Fruit fly (Drosophila melanogaster) whole organism, embryonic: Measurements from ENCODE around the gene CG44088.

Experiments used
- ATbp ChIP-seq: fragments of 200-800 bp; sonication (Bioruptor generic); optimal IDR thresholded peaks from 2 replicates; lab custom pipeline; 2017; ENCODE audit warnings: missing biosample characterization, mild to moderate bottlenecking, missing genetic modification characterization, missing genetic modification reagents
- Adf1 ChIP-seq: fragments of 200-800 bp; sonication (Bioruptor generic); IDR thresholded peaks from 2 replicates; pipeline ENCODE4 v1.3.6; 2022; ENCODE audit warnings: missing biosample characterization, missing genetic modification characterization
- Atf3 ChIP-seq: fragments of 200-800 bp; sonication (Bioruptor generic); optimal IDR thresholded peaks from 3 replicates; lab custom pipeline; 2016; ENCODE audit warnings: missing biosample characterization, missing genetic modification characterization
- Blimp-1 ChIP-seq: fragments of 200-800 bp; sonication (Bioruptor generic); optimal IDR thresholded peaks from 3 replicates; lab custom pipeline; 2018; ENCODE audit warnings: missing biosample characterization, missing genetic modification characterization, mild to moderate bottlenecking, moderate library complexity, missing genetic modification reagents
- CG10147 ChIP-seq: fragments of 200-800 bp; sonication (Bioruptor generic); optimal IDR thresholded peaks from 2 replicates; lab custom pipeline; 2019; ENCODE audit warnings: missing biosample characterization, mild to moderate bottlenecking, missing genetic modification characterization, moderate library complexity
- CG12155 ChIP-seq: fragments of 200-800 bp; sonication (Bioruptor generic); optimal IDR thresholded peaks from 3 replicates; lab custom pipeline; 2016; ENCODE audit warnings: missing biosample characterization, missing genetic modification characterization
- CG14667 ChIP-seq: fragments of 200-800 bp; sonication (Bioruptor generic); IDR thresholded peaks from 2 replicates; pipeline ENCODE4 v1.3.6; 2022; ENCODE audit warnings: missing biosample characterization, missing genetic modification characterization
- CG15269 ChIP-seq: fragments of 200-800 bp; sonication (Bioruptor generic); optimal IDR thresholded peaks from 2 replicates; lab custom pipeline; 2018; ENCODE audit warnings: missing biosample characterization, mild to moderate bottlenecking, missing genetic modification characterization, moderate library complexity
- CG16813 ChIP-seq: fragments of 200-800 bp; sonication (Bioruptor generic); IDR thresholded peaks from 3 replicates; pipeline ENCODE4 v1.3.6; 2022; ENCODE audit warnings: missing biosample characterization, missing genetic modification characterization; ENCODE audit not compliant: partially characterized antibody
- CG16863 ChIP-seq: fragments of 200-800 bp; sonication (Bioruptor generic); optimal IDR thresholded peaks from 3 replicates; lab custom pipeline; 2016; ENCODE audit warnings: missing biosample characterization, missing genetic modification characterization
- CG18619 ChIP-seq: fragments of 200-800 bp; sonication (Bioruptor generic); optimal IDR thresholded peaks from 3 replicates; lab custom pipeline; 2017; ENCODE audit warnings: missing biosample characterization, mild to moderate bottlenecking, missing genetic modification characterization
- CG2129 ChIP-seq: fragments of 200-800 bp; sonication (Bioruptor generic); IDR thresholded peaks from 2 replicates; pipeline ENCODE4 v1.3.6; 2022; ENCODE audit warnings: missing biosample characterization, missing genetic modification characterization; ENCODE audit not compliant: partially characterized antibody
- CG2199 ChIP-seq: fragments of 200-800 bp; sonication (Bioruptor generic); IDR thresholded peaks from 3 replicates; pipeline ENCODE4 v1.3.6; 2022; ENCODE audit warnings: missing biosample characterization, missing genetic modification characterization
- CG3065 ChIP-seq: fragments of 200-800 bp; sonication (Bioruptor generic); optimal IDR thresholded peaks from 2 replicates; lab custom pipeline; 2016; ENCODE audit warnings: missing biosample characterization, missing genetic modification characterization
- CG33213 ChIP-seq: fragments of 200-800 bp; sonication (Bioruptor generic); optimal IDR thresholded peaks from 3 replicates; lab custom pipeline; 2016; ENCODE audit warnings: missing biosample characterization, missing genetic modification characterization
- CG43689 ChIP-seq: fragments of 200-800 bp; sonication (Bioruptor generic); IDR thresholded peaks from 2 replicates; pipeline ENCODE4 v1.3.6; 2022; ENCODE audit warnings: missing biosample characterization, missing genetic modification characterization
- CG6254 ChIP-seq: fragments of 200-800 bp; sonication (Bioruptor generic); optimal IDR thresholded peaks from 3 replicates; lab custom pipeline; 2017; ENCODE audit warnings: mild to moderate bottlenecking, missing biosample characterization, missing genetic modification reagents, missing genetic modification characterization
- CG6813 ChIP-seq: fragments of 200-800 bp; sonication (Bioruptor generic); optimal IDR thresholded peaks from 2 replicates; lab custom pipeline; 2017; ENCODE audit warnings: missing biosample characterization, missing genetic modification characterization, mild to moderate bottlenecking, moderate library complexity, missing genetic modification reagents
- CG9727 ChIP-seq: fragments of 200-800 bp; sonication (Bioruptor generic); optimal IDR thresholded peaks from 3 replicates; lab custom pipeline; 2017; ENCODE audit warnings: missing biosample characterization, mild to moderate bottlenecking, missing genetic modification characterization
- D19A ChIP-seq: fragments of 200-800 bp; optimal IDR thresholded peaks from 3 replicates; lab custom pipeline; 2019; ENCODE audit warnings: missing biosample characterization, mild to moderate bottlenecking, missing genetic modification characterization, moderate library complexity
- Dref ChIP-seq: fragments of 200-800 bp; sonication (Bioruptor generic); IDR thresholded peaks from 2 replicates; pipeline ENCODE4 v1.3.6; 2022; ENCODE audit warnings: missing biosample characterization, missing genetic modification characterization
- E2f1 ChIP-seq: fragments of 200-800 bp; sonication (Bioruptor generic); IDR thresholded peaks from 2 replicates; pipeline ENCODE4 v1.3.6; 2022; ENCODE audit warnings: missing biosample characterization, missing genetic modification characterization
- Ets65A ChIP-seq: fragments of 200-800 bp; sonication (Bioruptor generic); peaks from one replicate; lab custom pipeline; 2016; ENCODE audit warnings: missing biosample characterization, missing genetic modification characterization
- Ets97D ChIP-seq: fragments of 200-800 bp; sonication (Bioruptor generic); optimal IDR thresholded peaks from 3 replicates; lab custom pipeline; 2016; ENCODE audit warnings: missing biosample characterization, missing genetic modification characterization
- Fer2 ChIP-seq: fragments of 200-800 bp; sonication (Bioruptor generic); optimal IDR thresholded peaks from 2 replicates; lab custom pipeline; 2018; ENCODE audit warnings: missing biosample characterization, mild to moderate bottlenecking, missing genetic modification characterization, moderate library complexity
- HmgZ ChIP-seq: fragments of 200-800 bp; sonication (Bioruptor generic); optimal IDR thresholded peaks from 2 replicates; lab custom pipeline; 2018; ENCODE audit warnings: missing biosample characterization, mild to moderate bottlenecking, missing genetic modification characterization
- Lhr ChIP-seq: fragments of 200-800 bp; sonication (Bioruptor generic); optimal IDR thresholded peaks from 3 replicates; lab custom pipeline; 2017; ENCODE audit warnings: mild to moderate bottlenecking, missing biosample characterization, missing genetic modification reagents, missing genetic modification characterization
- MBD-R2 ChIP-seq: fragments of 200-800 bp; sonication (Bioruptor generic); IDR thresholded peaks from 2 replicates; pipeline ENCODE4 v1.3.6; 2022; ENCODE audit warnings: missing biosample characterization, missing genetic modification characterization
- Ssrp ChIP-seq: fragments of 200-800 bp; sonication (Bioruptor generic); optimal IDR thresholded peaks from 2 replicates; lab custom pipeline; 2018; ENCODE audit warnings: missing biosample characterization, mild to moderate bottlenecking, missing genetic modification characterization, moderate library complexity
- Stat92E ChIP-seq, 3 experiments: fragments of >200 bp in 2 of 3; fragments of 200-800 bp in 1 of 3; sonication (Bioruptor generic) in 1 of 3; optimal IDR thresholded peaks; 2 replicates each; lab custom pipeline; 2017 to 2019; ENCODE audit warnings: missing biosample characterization in 3 of 3, missing genetic modification characterization in 3 of 3, mild to moderate bottlenecking in 1 of 3, moderate library complexity in 1 of 3
- Vsx1 ChIP-seq: fragments of 200-800 bp; sonication (Bioruptor generic); optimal IDR thresholded peaks from 2 replicates; lab custom pipeline; 2017; ENCODE audit warnings: missing biosample characterization, mild to moderate bottlenecking, missing genetic modification characterization, missing genetic modification reagents
- YL-1 ChIP-seq: fragments of 200-800 bp; sonication (Bioruptor generic); optimal IDR thresholded peaks from 3 replicates; lab custom pipeline; 2017; ENCODE audit warnings: missing biosample characterization, mild to moderate bottlenecking, missing genetic modification characterization
- ab ChIP-seq: fragments of 200-800 bp; sonication (Bioruptor generic); optimal IDR thresholded peaks from 2 replicates; lab custom pipeline; 2016; ENCODE audit warnings: missing biosample characterization, missing genetic modification characterization
- ato ChIP-seq: fragments of 200-800 bp; sonication (Bioruptor generic); IDR thresholded peaks from 2 replicates; pipeline ENCODE4 v1.3.6; 2022; ENCODE audit warnings: missing biosample characterization, missing genetic modification characterization; ENCODE audit not compliant: partially characterized antibody
- btn ChIP-seq: fragments of 200-800 bp; sonication (Bioruptor generic); optimal IDR thresholded peaks from 2 replicates; lab custom pipeline; 2016; ENCODE audit warnings: missing biosample characterization, missing genetic modification characterization
- cad ChIP-seq: fragments of >200 bp; optimal IDR thresholded peaks from 2 replicates; lab custom pipeline; 2017; ENCODE audit warnings: missing biosample characterization, missing genetic modification characterization
- cas ChIP-seq: fragments of 200-800 bp; sonication (Bioruptor generic); IDR thresholded peaks from 2 replicates; pipeline ENCODE4 v1.3.6; 2022; ENCODE audit warnings: missing biosample characterization, missing genetic modification characterization
- chn ChIP-seq: fragments of 200-800 bp; sonication (Bioruptor generic); optimal IDR thresholded peaks from 2 replicates; lab custom pipeline; 2016; ENCODE audit warnings: missing biosample characterization, missing genetic modification characterization
- cwo ChIP-seq: fragments of 200-800 bp; sonication (Bioruptor generic); optimal IDR thresholded peaks from 3 replicates; lab custom pipeline; 2017; ENCODE audit warnings: missing biosample characterization, missing genetic modification characterization, mild to moderate bottlenecking, moderate library complexity, missing genetic modification reagents
- eve ChIP-seq, 2 experiments: fragments of >200 bp; optimal IDR thresholded peaks; 2 replicates each; lab custom pipeline; 2017; ENCODE audit warnings: missing biosample characterization in 2 of 2, missing genetic modification characterization in 2 of 2
- jigr1 ChIP-seq: fragments of 200-800 bp; sonication (Bioruptor generic); IDR thresholded peaks from 3 replicates; pipeline ENCODE4 v1.3.6; 2022; ENCODE audit warnings: missing biosample characterization, missing genetic modification characterization
- luna ChIP-seq: fragments of 200-800 bp; sonication (Bioruptor generic); optimal IDR thresholded peaks from 2 replicates; lab custom pipeline; 2016; ENCODE audit warnings: missing biosample characterization, missing genetic modification characterization
- nau ChIP-seq: fragments of 200-800 bp; sonication (Bioruptor generic); optimal IDR thresholded peaks from 3 replicates; lab custom pipeline; 2017; ENCODE audit warnings: missing biosample characterization, mild to moderate bottlenecking, missing genetic modification characterization, missing genetic modification reagents
- nom ChIP-seq: fragments of 200-800 bp; sonication (Bioruptor generic); optimal IDR thresholded peaks from 2 replicates; lab custom pipeline; 2017; ENCODE audit warnings: missing biosample characterization, missing genetic modification characterization, mild to moderate bottlenecking, moderate library complexity, missing genetic modification reagents
- repo ChIP-seq: fragments of 200-800 bp; sonication (Bioruptor generic); optimal IDR thresholded peaks from 2 replicates; lab custom pipeline; 2016; ENCODE audit warnings: missing biosample characterization, missing genetic modification characterization
- sqz ChIP-seq: fragments of 200-800 bp; sonication (Bioruptor generic); optimal IDR thresholded peaks from 3 replicates; lab custom pipeline; 2018; ENCODE audit warnings: missing biosample characterization, mild to moderate bottlenecking, missing genetic modification characterization
- unpg ChIP-seq: fragments of 200-800 bp; sonication (Bioruptor generic); optimal IDR thresholded peaks from 3 replicates; lab custom pipeline; 2018; ENCODE audit warnings: missing biosample characterization, mild to moderate bottlenecking, missing genetic modification characterization, moderate library complexity
- zen2 ChIP-seq: fragments of 200-800 bp; sonication (Bioruptor generic); IDR thresholded peaks from 3 replicates; pipeline ENCODE4 v1.3.6; 2022; ENCODE audit warnings: missing biosample characterization, missing genetic modification characterization; ENCODE audit not compliant: partially characterized antibody

Gene CG44088

dm6 chr3R:4739192-4739491 is 35.7 kb downstream of the CG44088 start:
- TF ChIP-seq sqz (GFP tag; lab: Kevin White, UChicago) (peak; percentile 70), unpg (GFP tag; lab: Kevin White, UChicago) (no peak), eve (GFP tag; optimal IDR thresholded peaks at IDR 0.05; lab: Kevin White, UChicago) (peak in 1 of 2 experiments; percentile 90), YL-1 (GFP tag; lab: Kevin White, UChicago) (peak; percentile 19), CG10147 (peak; percentile 11), CG2129 (GFP tag; lab: Robert Waterston, UW) (no peak), nom (GFP tag; lab: Kevin White, UChicago) (no peak), Vsx1 (GFP tag; lab: Kevin White, UChicago) (peak; percentile 36)

dm6 chr3R:4738494-4739191 is 36.2 kb downstream of the CG44088 start:
- no peak for TF ChIP-seq CG18619 (GFP tag; lab: Kevin White, UChicago)
- TF ChIP-seq Fer2, result no peak
- no peak for TF ChIP-seq cwo (GFP tag; lab: Kevin White, UChicago)
- TF ChIP-seq CG16863 (GFP tag; lab: Kevin White, UChicago), result no peak
- TF ChIP-seq ATbp (GFP tag; lab: Kevin White, UChicago), result no peak
- no peak for TF ChIP-seq CG3065
- no peak for TF ChIP-seq MBD-R2
- TF ChIP-seq Atf3 (GFP tag; lab: Kevin White, UChicago), result no peak
- TF ChIP-seq Lhr (GFP tag; lab: Kevin White, UChicago), result no peak
- TF ChIP-seq Ssrp, result no peak
- no peak for TF ChIP-seq CG33213 (GFP tag; lab: Kevin White, UChicago)
- TF ChIP-seq CG9727, result no peak
- TF ChIP-seq luna (GFP tag; lab: Kevin White, UChicago), result no peak
- no peak for TF ChIP-seq CG14667 (GFP tag; lab: Robert Waterston, UW)
- TF ChIP-seq repo (GFP tag; lab: Kevin White, UChicago), result no peak
- TF ChIP-seq CG12155 (GFP tag; lab: Kevin White, UChicago), result peak; percentile 8
- TF ChIP-seq HmgZ, result no peak
- TF ChIP-seq Blimp-1 (GFP tag; lab: Kevin White, UChicago), result peak; percentile 2
- TF ChIP-seq btn (GFP tag; lab: Kevin White, UChicago), result no peak
- TF ChIP-seq cas (GFP tag; lab: Robert Waterston, UW), result no peak
- TF ChIP-seq jigr1 (GFP tag; lab: Robert Waterston, UW), result no peak
- no peak for TF ChIP-seq cad (GFP tag; lab: Kevin White, UChicago)
- no peak for TF ChIP-seq E2f1
- no peak for TF ChIP-seq CG43689 (GFP tag; lab: Robert Waterston, UW)
- no peak for TF ChIP-seq CG6254 (GFP tag; lab: Kevin White, UChicago)
- no peak for TF ChIP-seq CG2199 (GFP tag; lab: Robert Waterston, UW)
- peak; percentile 30 for TF ChIP-seq D19A (tag; lab: Kevin White, UChicago)
- TF ChIP-seq chn (GFP tag; lab: Kevin White, UChicago), result no peak
- no peak for TF ChIP-seq ab (GFP tag; lab: Kevin White, UChicago)
- TF ChIP-seq Adf1 (GFP tag; lab: Robert Waterston, UW), result no peak
- TF ChIP-seq CG6813, result no peak
- TF ChIP-seq Ets97D (GFP tag; lab: Kevin White, UChicago), result no peak
- TF ChIP-seq Ets65A (GFP tag; lab: Kevin White, UChicago), result no peak
- no peak for TF ChIP-seq CG16813 (GFP tag; lab: Robert Waterston, UW)
- TF ChIP-seq nau (GFP tag; lab: Kevin White, UChicago), result no peak
- no peak for TF ChIP-seq Dref (GFP tag; lab: Robert Waterston, UW)
- no peak for TF ChIP-seq ato
- TF ChIP-seq CG15269 (tag; lab: Kevin White, UChicago), result no peak
- peak in 1 of 3 experiments; percentile 43 for TF ChIP-seq Stat92E (GFP tag; optimal IDR thresholded peaks at IDR 0.05; lab: Kevin White, UChicago)
- TF ChIP-seq sqz (GFP tag; lab: Kevin White, UChicago), result no peak
- no peak for TF ChIP-seq zen2 (GFP tag; lab: Robert Waterston, UW)
